Worm (Caenorhabditis elegans) whole organism, L3 larva: Measurements from ENCODE around the gene T20G5.13.
A peak's percentile ranks its signal among the peaks of the same experiment; 100 is the strongest.

Experiments used
- R02D3.7 ChIP-seq: fragments of 150-350 bp; optimal IDR thresholded peaks from 2 replicates; lab custom pipeline; 2014; ENCODE audit warnings: missing biosample characterization, missing genetic modification characterization
- aly-2 ChIP-seq: fragments of 150-350 bp; optimal IDR thresholded peaks from 2 replicates; lab custom pipeline; 2014; ENCODE audit warnings: missing biosample characterization, missing genetic modification characterization
- ama-1 ChIP-seq: fragments of 150-350 bp; optimal IDR thresholded peaks from 2 replicates; lab custom pipeline; 2018
- ceh-16 ChIP-seq: sonication (generic microtip); optimal IDR thresholded peaks from 2 replicates; lab custom pipeline; 2017; ENCODE audit warnings: missing biosample characterization, missing genetic modification characterization
- ceh-28 ChIP-seq: fragments of 150-350 bp; optimal IDR thresholded peaks from 2 replicates; lab custom pipeline; 2014; ENCODE audit warnings: missing biosample characterization, missing genetic modification reagents, missing genetic modification characterization
- ceh-82 ChIP-seq: fragments of 150-350 bp; optimal IDR thresholded peaks from 2 replicates; lab custom pipeline; 2014; ENCODE audit warnings: missing biosample characterization, missing genetic modification characterization
- ceh-9 ChIP-seq: sonication (generic microtip); optimal IDR thresholded peaks from 2 replicates; lab custom pipeline; 2018; ENCODE audit warnings: missing biosample characterization, missing genetic modification characterization
- daf-12 ChIP-seq: fragments of 150-350 bp; optimal IDR thresholded peaks from 2 replicates; lab custom pipeline; 2014; ENCODE audit warnings: missing biosample characterization, missing genetic modification reagents, missing genetic modification characterization
- egl-5 ChIP-seq: fragments of 150-350 bp; optimal IDR thresholded peaks from 2 replicates; lab custom pipeline; 2017; ENCODE audit warnings: missing biosample characterization, missing genetic modification reagents, missing genetic modification characterization, inconsistent platforms
- elt-2 ChIP-seq: sonication (generic microtip); optimal IDR thresholded peaks from 2 replicates; lab custom pipeline; 2016; ENCODE audit warnings: missing genetic modification reagents, mild to moderate bottlenecking, missing genetic modification characterization, missing compliant biosample characterization
- elt-3 ChIP-seq, 3 experiments: fragments of 150-350 bp in 1 of 3; sonication (generic microtip) in 2 of 3; optimal IDR thresholded peaks; 2 replicates in 2 of 3; 4 replicates in 1 of 3; lab custom pipeline; 2014 to 2017; ENCODE audit warnings: missing biosample characterization in 3 of 3, missing genetic modification characterization in 3 of 3
- eor-1 ChIP-seq, 2 experiments: fragments of 150-350 bp; optimal IDR thresholded peaks; 2 replicates each; lab custom pipeline; 2014 to 2018; ENCODE audit warnings: missing biosample characterization in 2 of 2, missing genetic modification characterization in 2 of 2
- fos-1 ChIP-seq: fragments of 150-350 bp; optimal IDR thresholded peaks from 2 replicates; lab custom pipeline; 2014; ENCODE audit warnings: missing biosample characterization, missing genetic modification characterization
- hmg-11 ChIP-seq: sonication (generic microtip); optimal IDR thresholded peaks from 2 replicates; lab custom pipeline; 2016; ENCODE audit warnings: missing genetic modification characterization, missing compliant biosample characterization
- jun-1 ChIP-seq: fragments of 150-350 bp; optimal IDR thresholded peaks from 2 replicates; lab custom pipeline; 2014; ENCODE audit warnings: missing biosample characterization, missing genetic modification reagents, missing genetic modification characterization
- lin-39 ChIP-seq: fragments of 150-350 bp; optimal IDR thresholded peaks from 2 replicates; lab custom pipeline; 2018; ENCODE audit warnings: missing biosample characterization, missing genetic modification reagents, missing genetic modification characterization
- lsy-12 ChIP-seq: sonication (generic microtip); optimal IDR thresholded peaks from 2 replicates; lab custom pipeline; 2016; ENCODE audit warnings: mild to moderate bottlenecking, missing genetic modification characterization, missing compliant biosample characterization
- nhr-11 ChIP-seq: fragments of 150-350 bp; optimal IDR thresholded peaks from 2 replicates; lab custom pipeline; 2014; ENCODE audit warnings: missing biosample characterization, missing genetic modification characterization
- nhr-12 ChIP-seq: fragments of 150-350 bp; optimal IDR thresholded peaks from 2 replicates; lab custom pipeline; 2014; ENCODE audit warnings: missing biosample characterization, missing genetic modification characterization
- nhr-23 ChIP-seq: fragments of 150-350 bp; optimal IDR thresholded peaks from 2 replicates; lab custom pipeline; 2014; ENCODE audit warnings: missing biosample characterization, missing genetic modification reagents, missing genetic modification characterization
- nhr-237 ChIP-seq: fragments of 150-350 bp; optimal IDR thresholded peaks from 2 replicates; lab custom pipeline; 2014; ENCODE audit warnings: missing biosample characterization, missing genetic modification characterization
- nhr-25 ChIP-seq: sonication (generic microtip); optimal IDR thresholded peaks from 2 replicates; lab custom pipeline; 2017; ENCODE audit warnings: missing biosample characterization, missing genetic modification characterization
- nhr-43 ChIP-seq: sonication (generic microtip); optimal IDR thresholded peaks from 2 replicates; lab custom pipeline; 2016; ENCODE audit warnings: mild to moderate bottlenecking, missing genetic modification characterization, missing compliant biosample characterization; ENCODE audit not compliant: poor library complexity, severe bottlenecking
- nhr-76 ChIP-seq: fragments of 150-350 bp; sonication (generic microtip); optimal IDR thresholded peaks from 5 replicates; lab custom pipeline; 2014; ENCODE audit warnings: missing biosample characterization, missing genetic modification characterization
- pha-4 ChIP-seq: fragments of 150-350 bp; optimal IDR thresholded peaks from 2 replicates; lab custom pipeline; 2014; ENCODE audit warnings: missing biosample characterization, missing genetic modification reagents, missing genetic modification characterization
- sea-2 ChIP-seq: fragments of 150-350 bp; sonication (generic microtip); optimal IDR thresholded peaks from 4 replicates; lab custom pipeline; 2014; ENCODE audit warnings: missing biosample characterization, missing genetic modification reagents, missing genetic modification characterization
- snpc-4 ChIP-seq: fragments of 150-350 bp; optimal IDR thresholded peaks from 2 replicates; lab custom pipeline; 2014; ENCODE audit warnings: missing biosample characterization, missing genetic modification characterization
- tbx-2 ChIP-seq: sonication (generic microtip); optimal IDR thresholded peaks from 2 replicates; lab custom pipeline; 2016; ENCODE audit warnings: mild to moderate bottlenecking, missing genetic modification characterization, missing compliant biosample characterization
- unc-62 ChIP-seq: fragments of 150-350 bp; sonication (generic microtip); optimal IDR thresholded peaks from 4 replicates; lab custom pipeline; 2014; ENCODE audit warnings: missing biosample characterization, missing genetic modification reagents, missing genetic modification characterization
- zag-1 ChIP-seq: fragments of 150-350 bp; optimal IDR thresholded peaks from 2 replicates; lab custom pipeline; 2014; ENCODE audit warnings: missing biosample characterization, missing genetic modification characterization
- ztf-11 ChIP-seq: fragments of 150-350 bp; optimal IDR thresholded peaks from 2 replicates; lab custom pipeline; 2014; ENCODE audit warnings: missing biosample characterization, missing genetic modification characterization
- ztf-4 ChIP-seq: fragments of 150-350 bp; optimal IDR thresholded peaks from 2 replicates; lab custom pipeline; 2014; ENCODE audit warnings: missing biosample characterization, missing genetic modification characterization

T20G5.13 gene

ce11 chrIII:10216585-10217278 lies 15.6 kb upstream of the T20G5.13 start, which contains the start of gene cts-1 (continued):
- TF ChIP-seq egl-5 (no peak), sea-2 (no peak), hmg-11 (tag; lab: Kevin White, UChicago) (peak; percentile 29), nhr-76 (peak; percentile 33), ceh-82 (tag; lab: Kevin White, UChicago) (no peak), tbx-2 (tag; lab: Kevin White, UChicago) (peak; percentile 43), ceh-16 (tag; lab: Kevin White, UChicago) (no peak), ceh-9 (tag; lab: Kevin White, UChicago) (no peak), lin-39 (peak; percentile 87), ceh-28 (tag; lab: Kevin White, UChicago) (peak; percentile 71), nhr-43 (tag; lab: Kevin White, UChicago) (peak; percentile 36), snpc-4 (tag; lab: Kevin White, UChicago) (peak; percentile 38), nhr-11 (tag; lab: Kevin White, UChicago) (peak; percentile 11), R02D3.7 (tag; lab: Kevin White, UChicago) (peak; percentile 50), unc-62 (peak; percentile 36), nhr-12 (tag; lab: Kevin White, UChicago) (no peak), daf-12 (tag; lab: Kevin White, UChicago) (no peak), zag-1 (tag; lab: Kevin White, UChicago) (no peak)
- TF ChIP-seq, all 47 proteins: peak for 25

ce11 chrIII:10215882-10216281 lies 14.7 kb upstream of the T20G5.13 start:
- TF ChIP-seq ama-1 (lab: Kevin White, UChicago) (peak; percentile 76), nhr-237 (tag; lab: Kevin White, UChicago) (no peak), nhr-43 (tag; lab: Kevin White, UChicago) (peak; percentile 33), nhr-11 (tag; lab: Kevin White, UChicago) (no peak)
- TF ChIP-seq, all 47 proteins: peak for 2

ce11 chrIII:10214540-10214979 lies 13.4 kb upstream of the T20G5.13 start:
- peak; percentile 74 for TF ChIP-seq elt-2 (tag; lab: Kevin White, UChicago)
- peak; percentile 79 for TF ChIP-seq jun-1
- TF ChIP-seq ama-1 (lab: Kevin White, UChicago): peak; percentile 97
- no peak for TF ChIP-seq ztf-4 (tag; lab: Kevin White, UChicago)
- no peak for TF ChIP-seq ztf-11 (tag; lab: Kevin White, UChicago)
- peak; percentile 15 for TF ChIP-seq nhr-23 (tag; lab: Kevin White, UChicago)
- peak; percentile 46 for TF ChIP-seq ceh-82 (tag; lab: Kevin White, UChicago)
- no peak for TF ChIP-seq ceh-28 (tag; lab: Kevin White, UChicago)
- TF ChIP-seq nhr-25 (tag; lab: Kevin White, UChicago): no peak
- TF ChIP-seq nhr-12 (tag; lab: Kevin White, UChicago): no peak
- no peak for TF ChIP-seq lin-39
- no peak for TF ChIP-seq nhr-76
- TF ChIP-seq hmg-11 (tag; lab: Kevin White, UChicago): no peak
- peak; percentile 13 for TF ChIP-seq tbx-2 (tag; lab: Kevin White, UChicago)
- TF ChIP-seq nhr-237 (tag; lab: Kevin White, UChicago): no peak
- peak; percentile 77 for TF ChIP-seq aly-2 (tag; lab: Kevin White, UChicago)
- peak; percentile 75 for TF ChIP-seq nhr-43 (tag; lab: Kevin White, UChicago)
- no peak for TF ChIP-seq eor-1 (tag; optimal IDR thresholded peaks at IDR 0.05; lab: Kevin White, UChicago)
- peak; percentile 35 for TF ChIP-seq pha-4 (tag; lab: Kevin White, UChicago)
- TF ChIP-seq lsy-12: peak; percentile 78
- TF ChIP-seq daf-12 (tag; lab: Kevin White, UChicago): no peak
- TF ChIP-seq fos-1 (tag; lab: Kevin White, UChicago): peak; percentile 38
- TF ChIP-seq nhr-11 (tag; lab: Kevin White, UChicago): no peak
- TF ChIP-seq elt-3 (tag; optimal IDR thresholded peaks at IDR 0.05; lab: Kevin White, UChicago): no peak

- TF ChIP-seq elt-2 (tag; lab: Kevin White, UChicago) (peak; percentile 13), pha-4 (tag; lab: Kevin White, UChicago) (peak; percentile 8), zag-1 (tag; lab: Kevin White, UChicago) (no peak)
Measured at ce11 chrIII:10211889-10212494, 10.9 kb upstream of the T20G5.13 start, which contains the start of the genes blos-1 and best-18. Gene blos-1 (minus strand): TSS chrIII:10211946. Gene best-18 (plus strand): TSS chrIII:10212396.
